Worm (Caenorhabditis elegans): ENCODE results near the gene col-139.

ce11 chrV:4674506-4674905 lies 20.7 kb upstream of the col-139 start, which contains the start of gene K03B4.8:
- TF ChIP-seq sem-4 (tag; optimal IDR thresholded peaks at IDR 0.05), result no peak
- TF ChIP-seq ZK546.5 (tag; optimal IDR thresholded peaks at IDR 0.05), result no peak
- TF ChIP-seq nhr-6 (tag; optimal IDR thresholded peaks at IDR 0.05), result no peak
- TF ChIP-seq fos-1 (tag; optimal IDR thresholded peaks at IDR 0.05), result no peak
- no peak for TF ChIP-seq ztf-4 (tag; optimal IDR thresholded peaks at IDR 0.05)
- no peak for TF ChIP-seq ztf-11 (tag; optimal IDR thresholded peaks at IDR 0.05)
- TF ChIP-seq lsy-2 (tag; optimal IDR thresholded peaks at IDR 0.05), result no peak
- no peak for TF ChIP-seq nhr-237 (tag; optimal IDR thresholded peaks at IDR 0.05)
- TF ChIP-seq unc-55 (GFP tag; optimal IDR thresholded peaks at IDR 0.05), result no peak
- no peak for TF ChIP-seq ama-1 (optimal IDR thresholded peaks at IDR 0.05)
- no peak for TF ChIP-seq ceh-82 (tag; optimal IDR thresholded peaks at IDR 0.05)
- no peak for TF ChIP-seq nhr-11 (tag; optimal IDR thresholded peaks at IDR 0.05)

Data from whole organism, L2 larva.